Worm (Caenorhabditis elegans) whole organism, L3 larva: ENCODE data around the gene F45G2.7.
A peak's percentile ranks its signal among the peaks of the same experiment; 100 is the strongest.

Experiments used
- R02D3.7 ChIP-seq: fragments of 150-350 bp; optimal IDR thresholded peaks from 2 replicates; lab custom pipeline; 2014; ENCODE audit warnings: missing biosample characterization, missing genetic modification characterization
- ZK546.5 ChIP-seq: sonication (generic microtip); optimal IDR thresholded peaks from 2 replicates; lab custom pipeline; 2017; ENCODE audit warnings: missing biosample characterization, missing genetic modification characterization
- aly-2 ChIP-seq: fragments of 150-350 bp; optimal IDR thresholded peaks from 2 replicates; lab custom pipeline; 2014; ENCODE audit warnings: missing biosample characterization, missing genetic modification characterization
- ama-1 ChIP-seq: fragments of 150-350 bp; optimal IDR thresholded peaks from 2 replicates; lab custom pipeline; 2018
- ceh-16 ChIP-seq: sonication (generic microtip); optimal IDR thresholded peaks from 2 replicates; lab custom pipeline; 2017; ENCODE audit warnings: missing biosample characterization, missing genetic modification characterization
- ceh-28 ChIP-seq: fragments of 150-350 bp; optimal IDR thresholded peaks from 2 replicates; lab custom pipeline; 2014; ENCODE audit warnings: missing biosample characterization, missing genetic modification reagents, missing genetic modification characterization
- ceh-82 ChIP-seq: fragments of 150-350 bp; optimal IDR thresholded peaks from 2 replicates; lab custom pipeline; 2014; ENCODE audit warnings: missing biosample characterization, missing genetic modification characterization
- ceh-9 ChIP-seq: sonication (generic microtip); optimal IDR thresholded peaks from 2 replicates; lab custom pipeline; 2018; ENCODE audit warnings: missing biosample characterization, missing genetic modification characterization
- daf-12 ChIP-seq: fragments of 150-350 bp; optimal IDR thresholded peaks from 2 replicates; lab custom pipeline; 2014; ENCODE audit warnings: missing biosample characterization, missing genetic modification reagents, missing genetic modification characterization
- elt-1 ChIP-seq: fragments of 150-350 bp; optimal IDR thresholded peaks from 2 replicates; lab custom pipeline; 2014; ENCODE audit warnings: missing biosample characterization, missing genetic modification characterization
- elt-2 ChIP-seq: sonication (generic microtip); optimal IDR thresholded peaks from 2 replicates; lab custom pipeline; 2016; ENCODE audit warnings: missing genetic modification reagents, mild to moderate bottlenecking, missing genetic modification characterization, missing compliant biosample characterization
- elt-3 ChIP-seq, 3 experiments: fragments of 150-350 bp in 1 of 3; sonication (generic microtip) in 2 of 3; optimal IDR thresholded peaks; 2 replicates in 2 of 3; 4 replicates in 1 of 3; lab custom pipeline; 2014 to 2017; ENCODE audit warnings: missing biosample characterization in 3 of 3, missing genetic modification characterization in 3 of 3
- eor-1 ChIP-seq, 2 experiments: fragments of 150-350 bp; optimal IDR thresholded peaks; 2 replicates each; lab custom pipeline; 2014 to 2018; ENCODE audit warnings: missing biosample characterization in 2 of 2, missing genetic modification characterization in 2 of 2
- fkh-10 ChIP-seq: sonication (generic microtip); optimal IDR thresholded peaks from 2 replicates; lab custom pipeline; 2017; ENCODE audit warnings: missing biosample characterization, missing genetic modification reagents, missing genetic modification characterization
- fkh-2 ChIP-seq: fragments of 150-350 bp; optimal IDR thresholded peaks from 2 replicates; lab custom pipeline; 2014; ENCODE audit warnings: missing biosample characterization, missing genetic modification reagents, missing genetic modification characterization
- fos-1 ChIP-seq: fragments of 150-350 bp; optimal IDR thresholded peaks from 2 replicates; lab custom pipeline; 2014; ENCODE audit warnings: missing biosample characterization, missing genetic modification characterization
- hmg-11 ChIP-seq: sonication (generic microtip); optimal IDR thresholded peaks from 2 replicates; lab custom pipeline; 2016; ENCODE audit warnings: missing genetic modification characterization, missing compliant biosample characterization
- jun-1 ChIP-seq: fragments of 150-350 bp; optimal IDR thresholded peaks from 2 replicates; lab custom pipeline; 2014; ENCODE audit warnings: missing biosample characterization, missing genetic modification reagents, missing genetic modification characterization
- lin-15B ChIP-seq: fragments of 150-350 bp; optimal IDR thresholded peaks from 2 replicates; lab custom pipeline; 2014; ENCODE audit warnings: missing biosample characterization, missing genetic modification characterization
- lin-39 ChIP-seq: fragments of 150-350 bp; optimal IDR thresholded peaks from 2 replicates; lab custom pipeline; 2018; ENCODE audit warnings: missing biosample characterization, missing genetic modification reagents, missing genetic modification characterization
- lsy-12 ChIP-seq: sonication (generic microtip); optimal IDR thresholded peaks from 2 replicates; lab custom pipeline; 2016; ENCODE audit warnings: mild to moderate bottlenecking, missing genetic modification characterization, missing compliant biosample characterization
- mdl-1 ChIP-seq: fragments of 150-350 bp; optimal IDR thresholded peaks from 2 replicates; lab custom pipeline; 2014; ENCODE audit warnings: missing biosample characterization, missing genetic modification characterization
- mml-1 ChIP-seq: fragments of 150-350 bp; sonication (generic microtip); optimal IDR thresholded peaks from 3 replicates; lab custom pipeline; 2014; ENCODE audit warnings: missing biosample characterization, missing genetic modification characterization
- nfya-1 ChIP-seq: sonication (generic microtip); optimal IDR thresholded peaks from 2 replicates; lab custom pipeline; 2017; ENCODE audit warnings: missing genetic modification characterization, mild to moderate bottlenecking, missing compliant biosample characterization, antibody characterized with exemption, moderate library complexity; ENCODE audit not compliant: insufficient read depth
- nhr-11 ChIP-seq: fragments of 150-350 bp; optimal IDR thresholded peaks from 2 replicates; lab custom pipeline; 2014; ENCODE audit warnings: missing biosample characterization, missing genetic modification characterization
- nhr-12 ChIP-seq: fragments of 150-350 bp; optimal IDR thresholded peaks from 2 replicates; lab custom pipeline; 2014; ENCODE audit warnings: missing biosample characterization, missing genetic modification characterization
- nhr-23 ChIP-seq: fragments of 150-350 bp; optimal IDR thresholded peaks from 2 replicates; lab custom pipeline; 2014; ENCODE audit warnings: missing biosample characterization, missing genetic modification reagents, missing genetic modification characterization
- nhr-25 ChIP-seq: sonication (generic microtip); optimal IDR thresholded peaks from 2 replicates; lab custom pipeline; 2017; ENCODE audit warnings: missing biosample characterization, missing genetic modification characterization
- nhr-28 ChIP-seq: fragments of 150-350 bp; optimal IDR thresholded peaks from 2 replicates; lab custom pipeline; 2014; ENCODE audit warnings: missing biosample characterization, missing genetic modification characterization
- nhr-43 ChIP-seq: sonication (generic microtip); optimal IDR thresholded peaks from 2 replicates; lab custom pipeline; 2016; ENCODE audit warnings: mild to moderate bottlenecking, missing genetic modification characterization, missing compliant biosample characterization; ENCODE audit not compliant: poor library complexity, severe bottlenecking
- nhr-76 ChIP-seq: fragments of 150-350 bp; sonication (generic microtip); optimal IDR thresholded peaks from 5 replicates; lab custom pipeline; 2014; ENCODE audit warnings: missing biosample characterization, missing genetic modification characterization
- nhr-77 ChIP-seq: fragments of 150-350 bp; optimal IDR thresholded peaks from 2 replicates; lab custom pipeline; 2014; ENCODE audit warnings: missing biosample characterization, missing genetic modification characterization
- pha-4 ChIP-seq: fragments of 150-350 bp; optimal IDR thresholded peaks from 2 replicates; lab custom pipeline; 2014; ENCODE audit warnings: missing biosample characterization, missing genetic modification reagents, missing genetic modification characterization
- pqm-1 ChIP-seq: fragments of 150-350 bp; optimal IDR thresholded peaks from 2 replicates; lab custom pipeline; 2017; ENCODE audit warnings: missing biosample characterization, missing genetic modification characterization, inconsistent platforms
- skn-1 ChIP-seq: fragments of 150-350 bp; optimal IDR thresholded peaks from 2 replicates; lab custom pipeline; 2014; ENCODE audit warnings: missing biosample characterization, missing genetic modification characterization
- snpc-4 ChIP-seq: fragments of 150-350 bp; optimal IDR thresholded peaks from 2 replicates; lab custom pipeline; 2014; ENCODE audit warnings: missing biosample characterization, missing genetic modification characterization
- unc-39 ChIP-seq: sonication (generic microtip); optimal IDR thresholded peaks from 4 replicates; lab custom pipeline; 2017; ENCODE audit warnings: missing biosample characterization, missing genetic modification characterization
- unc-62 ChIP-seq: fragments of 150-350 bp; sonication (generic microtip); optimal IDR thresholded peaks from 4 replicates; lab custom pipeline; 2014; ENCODE audit warnings: missing biosample characterization, missing genetic modification reagents, missing genetic modification characterization
- ztf-11 ChIP-seq: fragments of 150-350 bp; optimal IDR thresholded peaks from 2 replicates; lab custom pipeline; 2014; ENCODE audit warnings: missing biosample characterization, missing genetic modification characterization

F45G2.7 gene

ce11 chrIII:13423414-13423813, 10.9 kb downstream of the F45G2.7 start, which contains the start of gene exo-1:
Gene exo-1, plus strand, starts transcription at chrIII:13423514.
- TF ChIP-seq fos-1, result no peak
- TF ChIP-seq elt-3 (tag; optimal IDR thresholded peaks at IDR 0.05; lab: Kevin White, UChicago), result peak in 1 of 3 experiments; percentile 6
- TF ChIP-seq pqm-1, result peak; percentile 70
- TF ChIP-seq hmg-11 (tag; lab: Kevin White, UChicago), result no peak
- peak; percentile 71 for TF ChIP-seq ceh-28 (tag; lab: Kevin White, UChicago)
- peak; percentile 79 for TF ChIP-seq pha-4
- no peak for TF ChIP-seq mml-1 (tag; lab: Kevin White, UChicago)
- peak; percentile 29 for TF ChIP-seq skn-1 (tag; lab: Kevin White, UChicago)
- peak; percentile 54 for TF ChIP-seq nhr-25 (tag; lab: Kevin White, UChicago)
- peak; percentile 81 for TF ChIP-seq lin-15B (tag; lab: Kevin White, UChicago)
- no peak for TF ChIP-seq fkh-2
- TF ChIP-seq nhr-23 (tag; lab: Kevin White, UChicago), result peak; percentile 82
- peak; percentile 70 for TF ChIP-seq nfya-1

ce11 chrIII:13418975-13419374, 15.3 kb downstream of the F45G2.7 start:
- no peak for TF ChIP-seq daf-12
- no peak for TF ChIP-seq nhr-43 (tag; lab: Kevin White, UChicago)
- TF ChIP-seq ama-1 (lab: Kevin White, UChicago), result no peak
- no peak for TF ChIP-seq lin-15B (tag; lab: Kevin White, UChicago)
- no peak for TF ChIP-seq fos-1

ce11 chrIII:13411202-13411601, 23.1 kb downstream of the F45G2.7 start:
- TF ChIP-seq eor-1 (tag; optimal IDR thresholded peaks at IDR 0.05; lab: Kevin White, UChicago), result no peak
- TF ChIP-seq elt-1 (tag; lab: Kevin White, UChicago), result no peak
- TF ChIP-seq R02D3.7 (tag; lab: Kevin White, UChicago), result no peak
- no peak for TF ChIP-seq nhr-23 (tag; lab: Kevin White, UChicago)
- no peak for TF ChIP-seq elt-2 (tag; lab: Kevin White, UChicago)
- TF ChIP-seq nhr-76 (tag; lab: Kevin White, UChicago), result no peak
- TF ChIP-seq unc-39 (tag; lab: Kevin White, UChicago), result no peak
- TF ChIP-seq nhr-11 (tag; lab: Kevin White, UChicago), result no peak
- TF ChIP-seq lin-39, result no peak
- TF ChIP-seq nhr-77 (tag; lab: Kevin White, UChicago), result no peak
- TF ChIP-seq aly-2 (tag; lab: Kevin White, UChicago), result no peak
- no peak for TF ChIP-seq jun-1 (tag; lab: Kevin White, UChicago)
- no peak for TF ChIP-seq ceh-28 (tag; lab: Kevin White, UChicago)
- no peak for TF ChIP-seq ceh-9 (tag; lab: Kevin White, UChicago)
- TF ChIP-seq pqm-1, result no peak
- no peak for TF ChIP-seq ZK546.5 (tag; lab: Kevin White, UChicago)
- TF ChIP-seq fkh-10 (GFP tag; lab: Kevin White, UChicago), result no peak
- TF ChIP-seq skn-1 (tag; lab: Kevin White, UChicago), result no peak
- no peak for TF ChIP-seq ceh-82 (tag; lab: Kevin White, UChicago)
- no peak for TF ChIP-seq nfya-1
- TF ChIP-seq, all 47 proteins: peak for 0

DNA sequence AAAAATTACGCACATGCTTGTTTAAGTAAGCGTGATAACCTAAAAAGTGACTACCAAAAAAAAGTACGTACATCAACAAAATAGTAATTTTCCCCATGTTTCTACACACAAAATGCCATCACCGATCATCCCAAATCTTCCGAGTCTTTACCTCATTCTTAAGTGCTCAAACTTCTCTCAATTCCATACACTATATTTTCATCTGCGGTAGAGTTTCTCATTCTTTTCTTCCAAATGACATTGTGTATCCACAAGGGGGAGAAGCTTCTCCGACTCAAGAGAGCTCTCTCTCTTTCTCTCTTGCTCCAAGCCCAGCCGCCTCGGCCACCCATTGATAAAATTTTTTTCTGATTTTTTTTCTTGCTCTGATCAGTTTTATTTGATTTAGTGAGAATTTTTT, 24.8 kb downstream of the F45G2.7 start, which contains the start of gene myo-6:
TSS of gene myo-6 (plus strand) at position 301 of the 400 bp plus-strand sequence.
- TF ChIP-seq aly-2 (tag; lab: Kevin White, UChicago) (no peak), pha-4 (peak; percentile 18)

DNA sequence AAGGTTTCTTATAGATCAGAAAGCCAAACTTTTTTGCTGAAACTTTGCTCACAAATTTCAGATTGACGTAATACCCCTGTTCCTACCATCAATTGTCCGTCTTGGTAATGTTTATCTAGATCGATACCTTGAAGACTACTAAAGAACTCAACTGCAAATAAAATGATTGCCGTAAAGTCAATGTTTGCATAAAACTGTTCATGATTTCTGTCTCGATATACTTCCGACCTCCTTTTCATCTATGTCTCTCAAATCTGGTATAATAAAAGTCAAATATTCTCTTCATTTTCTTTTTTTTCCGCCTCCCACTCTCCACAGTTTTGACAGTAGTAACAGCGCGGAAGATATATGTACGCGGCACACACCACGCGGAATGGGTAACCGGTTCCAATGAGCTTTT, 28.8 kb downstream of the F45G2.7 start, which contains the start of gene nas-1:
TSS of gene nas-1 (plus strand) at position 301 of the 400 bp plus-strand sequence.
- no peak for TF ChIP-seq fkh-10 (GFP tag; lab: Kevin White, UChicago)
- no peak for TF ChIP-seq aly-2 (tag; lab: Kevin White, UChicago)
- TF ChIP-seq snpc-4 (tag; lab: Kevin White, UChicago), result no peak
- no peak for TF ChIP-seq lsy-12
- TF ChIP-seq ama-1 (lab: Kevin White, UChicago), result no peak
- no peak for TF ChIP-seq nhr-28 (tag; lab: Kevin White, UChicago)
- no peak for TF ChIP-seq unc-62 (GFP tag; lab: Kevin White, UChicago)
- no peak for TF ChIP-seq ceh-16 (tag; lab: Kevin White, UChicago)
- TF ChIP-seq elt-2 (tag; lab: Kevin White, UChicago), result no peak
- TF ChIP-seq ztf-11 (tag; lab: Kevin White, UChicago), result no peak
- no peak for TF ChIP-seq nhr-11 (tag; lab: Kevin White, UChicago)
- TF ChIP-seq mdl-1, result no peak
- no peak for TF ChIP-seq eor-1 (tag; optimal IDR thresholded peaks at IDR 0.05; lab: Kevin White, UChicago)
- no peak for TF ChIP-seq nhr-12 (tag; lab: Kevin White, UChicago)
- TF ChIP-seq, all 47 proteins: peak for 0
